Fruit fly (Drosophila melanogaster): ENCODE data around the gene CG8509.

The CG8509 gene

DNA sequence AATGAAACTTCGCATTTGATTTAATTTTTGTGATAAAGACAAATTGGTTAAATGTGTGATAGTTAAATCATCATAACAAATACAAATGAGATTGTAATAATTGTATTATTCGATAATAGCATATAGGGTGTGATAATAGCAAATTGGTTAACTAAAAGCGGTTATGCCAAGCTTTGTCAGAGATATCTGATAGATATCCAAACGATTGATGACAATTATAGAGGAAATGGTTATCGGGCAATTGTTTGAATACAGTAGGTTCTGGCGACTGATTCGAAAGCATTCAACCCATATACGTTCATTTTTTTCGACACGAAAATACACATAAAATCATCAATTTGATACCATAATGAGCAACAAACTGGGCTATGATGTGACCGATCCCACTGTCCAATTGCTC is at the start of gene CG8509:
CG8509 (plus strand) TSS at position 301 of the 400 bp plus-strand sequence.
- no peak for TF ChIP-seq CG17801 (GFP tag; optimal IDR thresholded peaks at IDR 0.05; ENCODE audit: partially characterized antibody)

DNA sequence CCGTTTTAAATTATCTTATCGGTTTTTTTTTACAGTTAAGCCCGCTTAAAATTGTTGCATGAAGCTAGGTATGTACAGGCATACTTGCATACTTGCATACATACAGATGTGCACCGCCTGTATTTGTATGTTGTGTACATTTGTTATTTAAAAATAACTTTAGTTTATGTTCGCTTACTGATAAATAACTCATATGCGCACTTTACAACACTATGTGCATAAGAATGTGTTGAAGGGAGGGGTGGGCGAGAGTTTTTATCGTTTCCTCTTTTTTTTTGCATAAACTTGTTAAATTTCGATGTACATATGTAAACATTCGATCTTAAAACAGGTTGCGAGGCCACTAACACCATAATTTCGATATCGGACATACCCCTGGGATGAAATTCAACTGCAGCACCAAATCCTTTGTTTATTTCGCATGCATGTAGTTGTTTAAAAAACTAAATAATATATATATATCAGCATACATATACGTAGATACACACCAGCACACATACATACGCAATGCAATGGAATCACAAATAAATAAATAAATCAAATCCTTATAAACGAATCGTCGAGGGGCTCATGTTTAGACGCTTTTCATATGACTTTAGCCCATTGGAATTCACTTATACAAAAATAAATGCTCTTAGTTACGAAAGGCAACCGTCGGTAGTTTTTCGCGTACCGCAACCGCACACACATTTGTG is 49.5 kb upstream of the CG8509 start:
- peak; percentile 1 for TF ChIP-seq CG17801 (GFP tag; optimal IDR thresholded peaks at IDR 0.05; ENCODE audit: partially characterized antibody)

DNA sequence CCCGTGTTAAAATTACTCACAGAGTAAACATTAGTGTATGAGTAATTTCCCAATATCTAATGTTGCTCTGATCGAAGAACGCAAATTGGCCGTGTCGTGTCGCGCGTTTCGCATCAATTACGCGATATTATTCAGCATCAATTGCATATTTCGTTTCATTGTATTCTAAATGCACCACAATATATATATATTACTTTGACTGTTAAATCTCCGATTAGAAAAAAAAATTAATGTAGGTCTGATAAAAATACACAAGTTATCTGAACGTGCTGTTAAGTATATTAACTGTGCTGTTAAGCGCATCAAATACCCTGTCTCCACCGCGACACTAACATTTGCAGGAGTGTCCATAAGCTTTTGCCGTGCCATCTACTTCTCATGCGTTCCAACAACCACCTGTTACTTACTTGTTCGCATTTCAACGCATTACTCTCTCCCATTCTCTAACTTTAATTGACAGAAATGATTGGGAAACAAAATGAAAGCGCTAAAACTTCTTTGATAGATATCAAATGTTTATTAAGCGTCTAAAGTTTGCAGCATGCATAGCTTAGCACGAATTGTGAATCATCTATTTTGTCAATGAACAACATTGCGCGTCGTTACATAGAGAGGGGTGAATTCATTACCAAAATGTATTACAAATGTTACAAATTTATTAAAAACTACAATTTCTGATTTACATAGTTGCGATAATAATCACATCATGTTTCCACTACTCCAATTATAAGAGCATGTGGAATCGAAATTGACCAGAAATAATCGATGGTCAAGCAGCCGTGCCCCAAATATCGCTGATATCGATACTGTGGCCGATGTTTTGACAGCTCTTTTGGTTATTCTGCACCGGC is 48.7 kb upstream of the CG8509 start, which contains the start of the genes Graf and mRpL3:
Graf (minus strand) TSS at position 287 of the 851 bp plus-strand sequence.
mRpL3 (plus strand) TSS at position 802 of the 851 bp plus-strand sequence.
- TF ChIP-seq CG17801 (GFP tag; optimal IDR thresholded peaks at IDR 0.05; ENCODE audit: partially characterized antibody), result no peak

DNA sequence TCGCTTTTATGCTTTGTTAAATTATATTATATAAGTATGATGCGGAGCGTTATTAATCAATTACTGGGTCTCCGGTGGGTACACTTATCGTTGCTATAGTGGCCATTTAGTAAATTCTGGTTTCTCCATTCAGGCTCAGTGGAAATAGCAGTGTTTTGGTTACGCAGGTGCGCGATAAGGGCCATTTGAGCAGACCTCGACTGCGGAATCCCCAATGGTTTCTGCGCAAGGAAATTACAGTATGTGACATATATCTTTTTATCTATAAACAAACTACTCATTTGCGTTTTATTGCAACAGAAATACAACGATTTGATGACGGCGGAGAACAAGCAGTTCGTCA is 48.1 kb upstream of the CG8509 start:
- no peak for TF ChIP-seq CG17801 (GFP tag; optimal IDR thresholded peaks at IDR 0.05; ENCODE audit: partially characterized antibody)

DNA sequence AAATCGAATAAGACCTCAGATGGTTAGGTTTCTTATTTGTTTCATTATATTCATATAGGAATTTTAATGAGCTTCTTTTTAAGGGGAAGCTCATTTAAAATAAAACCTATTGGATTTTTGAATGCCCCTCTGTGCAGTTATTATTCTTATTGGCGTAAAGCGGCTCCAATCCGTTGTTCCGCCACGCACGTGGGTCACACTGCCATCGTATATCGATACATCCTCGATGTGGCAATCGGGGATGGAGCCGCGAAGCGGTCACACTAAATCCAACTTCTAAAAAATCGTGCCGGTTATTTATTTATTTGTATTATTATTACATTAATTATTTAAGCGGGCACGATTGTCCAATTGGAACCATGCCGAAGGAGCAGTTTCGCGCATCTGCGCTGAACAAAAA is 46.6 kb upstream of the CG8509 start, which contains the start of gene Polr3A:
Polr3A (plus strand) TSS at position 234 of the 400 bp plus-strand sequence.
- TF ChIP-seq CG17801 (GFP tag; optimal IDR thresholded peaks at IDR 0.05; ENCODE audit: partially characterized antibody), result no peak

DNA sequence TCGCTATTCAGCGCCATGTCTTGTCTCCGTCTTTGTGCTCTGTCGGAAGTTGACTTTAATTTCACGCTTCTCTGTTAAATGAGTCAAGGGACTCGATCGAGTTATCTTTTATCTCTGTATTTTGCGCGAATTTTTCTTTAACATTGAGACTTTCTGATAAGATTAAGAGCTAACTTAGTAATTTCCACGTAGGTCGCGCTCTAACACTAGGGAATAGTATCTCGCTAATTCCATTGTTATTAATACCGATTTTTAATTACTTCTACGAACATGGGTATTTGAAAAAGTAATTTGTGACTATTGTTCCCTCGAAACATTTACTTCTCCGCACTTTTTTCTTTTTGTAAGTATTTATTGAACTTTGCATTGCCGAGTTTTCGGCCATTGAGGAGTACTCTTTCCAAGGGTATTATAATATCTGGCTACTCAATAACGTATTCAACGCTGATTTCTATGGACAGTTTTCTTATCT is 42.9 kb upstream of the CG8509 start, which contains the start of gene CG8952:
CG8952 (minus strand) TSS at position 51 of the 472 bp plus-strand sequence.
- TF ChIP-seq CG17801 (GFP tag; optimal IDR thresholded peaks at IDR 0.05; ENCODE audit: partially characterized antibody), result no peak

DNA sequence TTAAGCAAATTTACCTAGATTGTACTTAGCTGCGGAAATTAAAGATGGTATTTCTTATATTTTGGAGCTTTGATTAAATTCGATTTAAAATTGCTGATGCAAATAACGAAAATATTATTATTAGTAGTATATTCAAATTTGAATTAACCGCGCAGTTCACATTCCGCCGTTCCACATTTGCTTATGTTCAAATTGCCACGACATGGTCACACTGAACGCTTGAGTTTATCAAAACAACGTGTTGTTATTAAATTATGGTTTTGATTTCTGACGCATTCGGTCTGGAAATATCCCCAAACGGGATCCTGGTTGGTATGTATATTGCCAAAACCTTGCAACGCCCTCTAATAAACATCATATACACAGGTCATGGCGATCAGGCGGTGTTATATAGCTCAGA is 39.9 kb upstream of the CG8509 start, which contains the start of gene CG33172:
CG33172 (plus strand) TSS at position 208 of the 400 bp plus-strand sequence.
- no peak for TF ChIP-seq CG17801 (GFP tag; optimal IDR thresholded peaks at IDR 0.05; ENCODE audit: partially characterized antibody)

DNA sequence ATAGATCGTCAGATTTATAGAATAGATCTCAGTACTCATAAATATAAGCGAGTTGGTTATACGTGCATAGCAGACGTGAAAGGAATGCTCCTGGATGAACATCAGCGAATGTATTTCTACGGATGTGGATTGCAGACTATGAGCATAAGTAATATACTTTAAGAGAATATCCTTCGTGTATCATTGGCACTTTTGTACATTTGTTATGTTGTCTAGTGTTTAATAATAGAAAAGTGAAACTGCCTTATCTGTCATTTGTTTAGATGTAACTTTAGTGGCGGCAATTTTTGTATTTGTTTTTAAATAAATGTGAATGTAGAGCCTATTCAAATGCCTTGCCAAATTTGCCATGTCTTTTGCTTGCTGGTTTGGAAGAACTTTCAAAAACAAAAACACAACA is 36.7 kb upstream of the CG8509 start, which contains the start of gene CG43672:
CG43672 (plus strand) TSS at position 301 of the 400 bp plus-strand sequence.
- TF ChIP-seq CG17801 (GFP tag; optimal IDR thresholded peaks at IDR 0.05; ENCODE audit: partially characterized antibody), result no peak

DNA sequence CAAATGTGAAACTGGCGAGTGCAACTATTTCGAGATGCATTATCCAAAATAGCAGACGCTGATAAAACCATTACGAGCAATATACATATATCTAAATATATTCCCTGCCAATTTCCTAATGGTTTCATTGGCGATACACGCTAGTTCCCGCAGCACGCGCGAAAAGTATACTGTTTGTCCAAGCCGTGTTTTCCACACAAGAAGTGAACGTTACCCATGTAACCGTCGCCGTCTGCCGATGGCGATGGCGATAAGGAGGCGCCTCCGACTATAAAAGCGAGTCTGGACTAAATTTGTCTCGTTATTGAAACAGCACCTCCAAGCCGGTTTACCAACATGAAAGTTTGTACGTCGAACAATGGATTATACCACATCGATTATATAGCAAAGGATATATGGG is 30.5 kb upstream of the CG8509 start, which contains the start of gene CG43673:
CG43673 (plus strand) TSS at position 301 of the 400 bp plus-strand sequence.
- TF ChIP-seq CG17801 (GFP tag; optimal IDR thresholded peaks at IDR 0.05; ENCODE audit: partially characterized antibody), result no peak

DNA sequence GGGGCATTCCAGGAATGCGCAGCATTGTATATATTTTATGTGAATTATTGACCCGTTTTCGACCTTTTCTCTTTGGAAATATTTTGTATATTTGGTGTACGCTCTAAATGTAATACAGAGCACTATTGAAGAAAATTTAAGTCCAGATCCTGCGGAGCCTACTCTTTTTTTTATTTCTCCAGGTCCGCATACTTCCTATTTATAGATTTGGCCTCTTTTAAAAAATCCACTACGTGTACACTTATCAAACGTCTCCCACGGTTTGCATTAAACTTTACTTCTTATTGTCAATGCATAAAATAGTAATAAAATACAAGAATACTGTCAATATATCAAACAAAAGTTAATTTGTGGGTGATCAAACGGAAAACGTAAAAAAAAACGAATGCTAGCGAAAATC is 25.7 kb upstream of the CG8509 start, which contains the start of gene Efhc1.1:
Efhc1.1 (minus strand) TSS at position 101 of the 400 bp plus-strand sequence.
- TF ChIP-seq CG17801 (GFP tag; optimal IDR thresholded peaks at IDR 0.05; ENCODE audit: partially characterized antibody), result no peak

DNA sequence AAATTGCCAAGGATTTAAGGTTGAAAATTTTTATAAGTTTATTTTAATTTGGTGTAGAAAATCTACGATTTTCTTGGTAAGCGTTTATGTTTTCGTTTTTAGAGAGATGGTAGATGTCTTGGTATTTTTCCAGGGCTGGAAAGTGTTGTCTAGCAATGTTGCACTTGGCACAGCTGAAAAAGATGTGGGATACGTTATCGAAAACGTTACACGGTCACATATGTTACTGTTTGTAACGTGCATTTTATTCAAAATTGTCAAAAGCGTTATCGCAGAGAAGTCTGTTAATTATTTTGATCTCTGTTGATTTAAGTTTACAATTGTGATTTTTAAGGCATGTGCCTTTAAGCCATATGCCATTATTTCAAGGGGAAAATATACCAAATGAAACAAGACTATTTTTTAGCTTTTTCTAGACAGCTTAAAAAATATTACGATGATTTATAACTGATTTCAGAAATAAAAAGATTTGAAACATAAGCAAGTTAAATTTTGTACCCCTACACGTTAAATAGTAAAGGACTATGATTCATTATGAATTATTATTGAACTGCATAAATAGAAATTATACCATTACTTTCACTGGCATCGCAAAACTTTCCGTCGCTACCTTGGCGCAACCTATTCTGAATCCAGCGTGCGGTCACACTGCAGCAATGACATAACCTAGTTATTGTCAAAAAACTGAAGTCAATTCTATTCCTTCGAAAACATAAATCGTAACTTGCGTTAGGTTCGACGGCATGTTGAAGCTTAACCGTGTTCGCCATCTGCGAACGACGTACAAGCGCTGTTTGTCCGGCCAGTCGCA is 23.7 kb upstream of the CG8509 start, which contains the start of the genes Paf-AHalpha and mRpS30:
Paf-AHalpha (minus strand) TSS at position 155 of the 811 bp plus-strand sequence.
mRpS30 (plus strand) TSS at position 619 of the 811 bp plus-strand sequence.
- peak; percentile 25 for TF ChIP-seq CG17801 (GFP tag; optimal IDR thresholded peaks at IDR 0.05; ENCODE audit: partially characterized antibody)

DNA sequence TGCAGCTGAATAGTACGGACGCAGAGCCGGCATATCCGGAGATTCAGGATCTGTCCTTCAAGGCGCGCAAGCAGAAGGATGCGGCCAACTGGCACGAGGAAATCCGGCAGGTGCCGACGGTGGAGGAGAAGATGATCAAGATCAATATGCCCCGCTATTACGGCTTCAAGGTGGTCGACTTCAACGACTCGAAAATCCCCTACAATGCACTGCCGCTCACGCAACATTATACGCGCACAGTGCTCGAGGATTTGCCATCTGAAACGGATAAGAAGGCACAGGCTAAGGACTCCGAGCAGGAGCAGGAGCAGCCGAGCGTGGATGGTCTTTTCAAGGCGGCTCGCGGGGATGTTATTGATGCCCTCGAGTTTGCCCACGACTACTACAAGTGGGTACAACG is 23.1 kb upstream of the CG8509 start:
- no peak for TF ChIP-seq CG17801 (GFP tag; optimal IDR thresholded peaks at IDR 0.05; ENCODE audit: partially characterized antibody)

DNA sequence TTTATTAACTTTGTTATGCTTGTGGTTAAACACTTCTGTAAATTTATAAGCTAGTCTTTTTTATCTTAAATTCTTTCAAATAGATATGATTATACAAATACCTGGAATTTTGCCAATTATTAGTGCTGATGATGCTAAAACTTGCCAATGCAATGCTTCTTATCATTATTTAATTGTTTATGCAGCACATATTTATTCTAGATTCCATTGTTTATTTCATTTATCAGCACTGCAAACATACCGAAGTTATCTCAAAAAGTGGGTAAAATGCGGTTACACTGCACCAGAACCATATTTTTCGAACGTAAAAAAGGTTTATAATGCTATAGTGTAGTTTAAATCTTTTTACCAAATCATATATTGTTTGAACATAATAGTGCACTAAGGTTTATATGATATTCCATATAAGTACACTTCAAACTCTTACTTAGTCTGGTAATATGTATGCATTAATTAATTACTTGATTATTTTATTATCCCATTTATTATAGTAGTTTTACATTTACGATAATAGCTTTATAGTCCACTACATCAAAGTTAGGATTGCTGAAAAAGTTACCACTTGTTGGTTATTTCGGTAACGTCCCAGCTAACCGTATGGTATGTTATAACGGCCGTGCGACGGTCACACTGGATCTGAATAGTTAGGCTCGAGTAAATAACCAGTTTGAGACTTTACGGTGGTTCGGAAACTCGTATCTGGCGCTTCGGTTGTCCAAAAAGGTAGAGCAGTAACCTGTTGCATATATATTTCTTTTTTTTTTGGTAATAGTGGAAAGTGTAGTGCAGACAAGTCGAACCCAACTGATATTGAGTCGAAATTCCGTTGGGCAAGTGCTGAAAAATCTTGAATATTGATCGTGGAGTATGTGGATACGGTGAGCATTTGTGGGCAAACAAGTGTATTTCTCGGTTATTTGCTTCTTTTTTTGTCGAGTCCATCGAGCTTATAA is 20.8 kb upstream of the CG8509 start, which contains the start of gene Rhp:
Rhp (plus strand) TSS at position 663 of the 953 bp plus-strand sequence.
- TF ChIP-seq CG17801 (GFP tag; optimal IDR thresholded peaks at IDR 0.05; ENCODE audit: partially characterized antibody), result peak; percentile 28

Measured in ovary, adult (tissue).